Fruit fly (Drosophila melanogaster) whole organism, embryonic: ENCODE data around the gene CCHa1.

Experiments used
- BEAF-32 ChIP-seq: fragments of 200-800 bp; sonication (Bioruptor generic); optimal IDR thresholded peaks from 3 replicates; lab custom pipeline; 2017; ENCODE audit warnings: missing biosample characterization, missing genetic modification characterization, mild to moderate bottlenecking, moderate library complexity, missing genetic modification reagents
- CG10321 ChIP-seq: fragments of 200-800 bp; sonication (Bioruptor generic); IDR thresholded peaks from 2 replicates; pipeline ENCODE4 v1.3.6; 2022; ENCODE audit warnings: missing biosample characterization, missing genetic modification characterization
- CG13775 ChIP-seq: fragments of 200-800 bp; sonication (Bioruptor generic); optimal IDR thresholded peaks from 3 replicates; lab custom pipeline; 2017; ENCODE audit warnings: missing biosample characterization, mild to moderate bottlenecking, missing genetic modification characterization
- CG15514 ChIP-seq: fragments of 200-800 bp; sonication (Bioruptor generic); optimal IDR thresholded peaks from 3 replicates; lab custom pipeline; 2017; ENCODE audit warnings: missing biosample characterization, missing genetic modification characterization, mild to moderate bottlenecking, moderate library complexity, missing genetic modification reagents
- CG16863 ChIP-seq: fragments of 200-800 bp; sonication (Bioruptor generic); optimal IDR thresholded peaks from 3 replicates; lab custom pipeline; 2016; ENCODE audit warnings: missing biosample characterization, missing genetic modification characterization
- CG17612 ChIP-seq: fragments of 200-800 bp; sonication (Bioruptor generic); IDR thresholded peaks from 2 replicates; pipeline ENCODE4 v1.3.6; 2022; ENCODE audit warnings: missing biosample characterization, missing genetic modification characterization
- CG2120 ChIP-seq: fragments of 200-800 bp; sonication (Bioruptor generic); optimal IDR thresholded peaks from 3 replicates; lab custom pipeline; 2016; ENCODE audit warnings: missing biosample characterization, missing genetic modification characterization
- CG31224 ChIP-seq: fragments of 200-800 bp; sonication (Bioruptor generic); IDR thresholded peaks from 2 replicates; pipeline ENCODE4 v1.3.6; 2022; ENCODE audit warnings: missing biosample characterization, missing genetic modification characterization
- CG3726 ChIP-seq: fragments of 200-800 bp; sonication (Bioruptor generic); IDR thresholded peaks from 3 replicates; pipeline ENCODE4, ENCODE4 v1.3.6; 2022; ENCODE audit warnings: missing biosample characterization, missing genetic modification characterization
- CG3838 ChIP-seq: fragments of 200-800 bp; sonication (Bioruptor generic); optimal IDR thresholded peaks from 3 replicates; lab custom pipeline; 2016; ENCODE audit warnings: missing biosample characterization, missing genetic modification characterization
- CG42726 ChIP-seq: fragments of 200-800 bp; sonication (Bioruptor generic); IDR thresholded peaks from 2 replicates; pipeline ENCODE4 v1.3.6; 2022; ENCODE audit warnings: missing biosample characterization, missing genetic modification characterization; ENCODE audit not compliant: partially characterized antibody
- CG5953 ChIP-seq: fragments of 200-800 bp; sonication (Bioruptor generic); IDR thresholded peaks from 2 replicates; pipeline ENCODE4 v1.3.6; 2022; ENCODE audit warnings: missing biosample characterization, missing genetic modification characterization
- CG6689 ChIP-seq: fragments of 200-800 bp; sonication (Bioruptor generic); IDR thresholded peaks from 2 replicates; pipeline ENCODE4 v1.3.6; 2022; ENCODE audit warnings: missing biosample characterization, missing genetic modification characterization
- CG7372 ChIP-seq: fragments of 200-800 bp; sonication (Bioruptor generic); IDR thresholded peaks from 2 replicates; pipeline ENCODE4 v1.3.6; 2022; ENCODE audit warnings: missing biosample characterization, missing genetic modification characterization
- CG7556 ChIP-seq: fragments of 200-800 bp; sonication (Bioruptor generic); optimal IDR thresholded peaks from 2 replicates; lab custom pipeline; 2017; ENCODE audit warnings: missing biosample characterization, mild to moderate bottlenecking, missing genetic modification characterization
- CG8388 ChIP-seq: fragments of 200-800 bp; sonication (Bioruptor generic); optimal IDR thresholded peaks from 2 replicates; lab custom pipeline; 2019; ENCODE audit warnings: missing biosample characterization, mild to moderate bottlenecking, missing genetic modification characterization, moderate library complexity
- CG8478 ChIP-seq: fragments of >200 bp; optimal IDR thresholded peaks from 2 replicates; lab custom pipeline; 2018
- CG9727 ChIP-seq: fragments of 200-800 bp; sonication (Bioruptor generic); optimal IDR thresholded peaks from 3 replicates; lab custom pipeline; 2017; ENCODE audit warnings: missing biosample characterization, mild to moderate bottlenecking, missing genetic modification characterization
- CoRest ChIP-seq: fragments of 200-800 bp; sonication (Bioruptor generic); optimal IDR thresholded peaks from 3 replicates; lab custom pipeline; 2018; ENCODE audit warnings: missing biosample characterization, mild to moderate bottlenecking, missing genetic modification characterization, moderate library complexity
- D19B ChIP-seq: fragments of 200-800 bp; sonication (Bioruptor generic); optimal IDR thresholded peaks from 2 replicates; lab custom pipeline; 2017; ENCODE audit warnings: missing biosample characterization, mild to moderate bottlenecking, missing genetic modification characterization
- Dek ChIP-seq: fragments of 200-800 bp; sonication (Bioruptor generic); optimal IDR thresholded peaks from 3 replicates; lab custom pipeline; 2019; ENCODE audit warnings: missing biosample characterization, mild to moderate bottlenecking, missing genetic modification characterization, moderate library complexity
- Eip74EF ChIP-seq, 2 experiments: fragments of 200-800 bp in 1 of 2; fragments of >200 bp in 1 of 2; sonication (Bioruptor generic) in 1 of 2; optimal IDR thresholded peaks; 2 replicates each; lab custom pipeline; 2017 to 2019; ENCODE audit warnings: missing biosample characterization in 2 of 2, missing genetic modification characterization in 2 of 2, mild to moderate bottlenecking in 1 of 2, moderate library complexity in 1 of 2
- Fer1 ChIP-seq: fragments of 200-800 bp; sonication (Bioruptor generic); optimal IDR thresholded peaks from 2 replicates; lab custom pipeline; 2017; ENCODE audit warnings: missing biosample characterization, mild to moderate bottlenecking, missing genetic modification characterization
- HLH3B ChIP-seq: fragments of 200-800 bp; sonication (Bioruptor generic); IDR thresholded peaks from 2 replicates; pipeline ENCODE4 v1.3.6; 2022; ENCODE audit warnings: missing biosample characterization, missing genetic modification characterization
- Hmr ChIP-seq: fragments of 200-800 bp; sonication (Bioruptor generic); optimal IDR thresholded peaks from 3 replicates; lab custom pipeline; 2017; ENCODE audit warnings: mild to moderate bottlenecking, missing biosample characterization, missing genetic modification reagents, missing genetic modification characterization
- Hr39 ChIP-seq: fragments of >200 bp; optimal IDR thresholded peaks from 2 replicates; lab custom pipeline; 2017
- Kr ChIP-seq: fragments of 200-800 bp; sonication (Bioruptor generic); optimal IDR thresholded peaks from 2 replicates; lab custom pipeline; 2017; ENCODE audit warnings: missing biosample characterization, mild to moderate bottlenecking, missing genetic modification characterization
- MESR4 ChIP-seq: fragments of 200-800 bp; sonication (Bioruptor generic); optimal IDR thresholded peaks from 2 replicates; lab custom pipeline; 2018; ENCODE audit warnings: missing biosample characterization, mild to moderate bottlenecking, missing genetic modification characterization, moderate library complexity
- NFAT ChIP-seq: fragments of 200-800 bp; sonication (Bioruptor generic); IDR thresholded peaks from 2 replicates; pipeline ENCODE4 v1.3.6; 2022; ENCODE audit warnings: missing biosample characterization, missing genetic modification characterization
- Optix ChIP-seq: fragments of 200-800 bp; sonication (Bioruptor generic); IDR thresholded peaks from 3 replicates; pipeline ENCODE4 v1.3.6; 2022; ENCODE audit warnings: missing biosample characterization, missing genetic modification characterization
- Ravus ChIP-seq: fragments of 200-800 bp; sonication (Bioruptor generic); IDR thresholded peaks from 2 replicates; pipeline ENCODE4 v1.3.6; 2022; ENCODE audit warnings: missing biosample characterization, missing genetic modification characterization
- Rx ChIP-seq: fragments of 200-800 bp; sonication (Bioruptor generic); IDR thresholded peaks from 2 replicates; pipeline ENCODE4 v1.3.6; 2022; ENCODE audit warnings: missing biosample characterization, missing genetic modification characterization
- Sox100B ChIP-seq: fragments of 200-800 bp; sonication (Bioruptor generic); optimal IDR thresholded peaks from 3 replicates; lab custom pipeline; 2018; ENCODE audit warnings: missing biosample characterization, mild to moderate bottlenecking, missing genetic modification characterization
- Sox102F ChIP-seq: fragments of 200-800 bp; sonication (Bioruptor generic); optimal IDR thresholded peaks from 2 replicates; lab custom pipeline; 2018; ENCODE audit warnings: missing biosample characterization, mild to moderate bottlenecking, missing genetic modification characterization, moderate library complexity
- Stat92E ChIP-seq, 3 experiments: fragments of >200 bp in 2 of 3; fragments of 200-800 bp in 1 of 3; sonication (Bioruptor generic) in 1 of 3; optimal IDR thresholded peaks; 2 replicates each; lab custom pipeline; 2017 to 2019; ENCODE audit warnings: missing biosample characterization in 3 of 3, missing genetic modification characterization in 3 of 3, mild to moderate bottlenecking in 1 of 3, moderate library complexity in 1 of 3
- Vsx1 ChIP-seq: fragments of 200-800 bp; sonication (Bioruptor generic); optimal IDR thresholded peaks from 2 replicates; lab custom pipeline; 2017; ENCODE audit warnings: missing biosample characterization, mild to moderate bottlenecking, missing genetic modification characterization, missing genetic modification reagents
- amos ChIP-seq: fragments of 200-800 bp; sonication (Bioruptor generic); IDR thresholded peaks from 2 replicates; pipeline ENCODE4 v1.3.6; 2022; ENCODE audit warnings: missing biosample characterization, missing genetic modification characterization; ENCODE audit not compliant: partially characterized antibody
- bigmax ChIP-seq: fragments of 200-800 bp; sonication (Bioruptor generic); optimal IDR thresholded peaks from 2 replicates; lab custom pipeline; 2018; ENCODE audit warnings: missing biosample characterization, mild to moderate bottlenecking, missing genetic modification characterization
- chif ChIP-seq, 2 experiments: fragments of 200-800 bp; sonication (Bioruptor generic); optimal IDR thresholded peaks; 3 replicates each; lab custom pipeline; 2016; ENCODE audit warnings: missing biosample characterization in 2 of 2, missing genetic modification characterization in 2 of 2
- croc ChIP-seq: fragments of 200-800 bp; sonication (Bioruptor generic); conservative IDR thresholded peaks from 3 replicates; pipeline ENCODE4 v1.3.6; 2022; ENCODE audit warnings: missing biosample characterization, missing genetic modification characterization
- disco-r ChIP-seq: fragments of 200-800 bp; sonication (Bioruptor generic); optimal IDR thresholded peaks from 2 replicates; lab custom pipeline; 2016; ENCODE audit warnings: missing biosample characterization, missing genetic modification characterization
- ewg ChIP-seq: fragments of 200-800 bp; sonication (Bioruptor generic); optimal IDR thresholded peaks from 3 replicates; lab custom pipeline; 2017; ENCODE audit warnings: mild to moderate bottlenecking, missing biosample characterization, missing genetic modification reagents, missing genetic modification characterization
- fu2 ChIP-seq: fragments of 200-800 bp; sonication (Bioruptor generic); optimal IDR thresholded peaks from 2 replicates; lab custom pipeline; 2016; ENCODE audit warnings: missing biosample characterization, missing genetic modification characterization
- gce ChIP-seq: fragments of 200-800 bp; sonication (Bioruptor generic); IDR thresholded peaks from 3 replicates; pipeline ENCODE4 v1.3.6; 2022; ENCODE audit warnings: missing biosample characterization, missing genetic modification characterization
- insv ChIP-seq, 2 experiments: fragments of 200-800 bp; sonication (Bioruptor generic); optimal IDR thresholded peaks; 3 replicates each; lab custom pipeline; 2016 to 2018; ENCODE audit warnings: missing biosample characterization in 2 of 2, missing genetic modification characterization in 2 of 2
- jumu ChIP-seq: fragments of 200-800 bp; sonication (Bioruptor generic); optimal IDR thresholded peaks from 3 replicates; lab custom pipeline; 2016; ENCODE audit warnings: missing biosample characterization, missing genetic modification characterization
- knrl ChIP-seq: fragments of 200-800 bp; sonication (Bioruptor generic); IDR thresholded peaks from 3 replicates; pipeline ENCODE4 v1.3.6; 2022; ENCODE audit warnings: missing biosample characterization, missing genetic modification characterization; ENCODE audit not compliant: partially characterized antibody
- nmo ChIP-seq: fragments of 200-800 bp; sonication (Bioruptor generic); optimal IDR thresholded peaks from 2 replicates; lab custom pipeline; 2018; ENCODE audit warnings: missing biosample characterization, mild to moderate bottlenecking, missing genetic modification characterization, moderate library complexity
- onecut ChIP-seq: fragments of 200-800 bp; sonication (Bioruptor generic); IDR thresholded peaks from 2 replicates; pipeline ENCODE4 v1.3.6; 2022; ENCODE audit warnings: missing biosample characterization, missing genetic modification characterization

Gene CCHa1

DNA sequence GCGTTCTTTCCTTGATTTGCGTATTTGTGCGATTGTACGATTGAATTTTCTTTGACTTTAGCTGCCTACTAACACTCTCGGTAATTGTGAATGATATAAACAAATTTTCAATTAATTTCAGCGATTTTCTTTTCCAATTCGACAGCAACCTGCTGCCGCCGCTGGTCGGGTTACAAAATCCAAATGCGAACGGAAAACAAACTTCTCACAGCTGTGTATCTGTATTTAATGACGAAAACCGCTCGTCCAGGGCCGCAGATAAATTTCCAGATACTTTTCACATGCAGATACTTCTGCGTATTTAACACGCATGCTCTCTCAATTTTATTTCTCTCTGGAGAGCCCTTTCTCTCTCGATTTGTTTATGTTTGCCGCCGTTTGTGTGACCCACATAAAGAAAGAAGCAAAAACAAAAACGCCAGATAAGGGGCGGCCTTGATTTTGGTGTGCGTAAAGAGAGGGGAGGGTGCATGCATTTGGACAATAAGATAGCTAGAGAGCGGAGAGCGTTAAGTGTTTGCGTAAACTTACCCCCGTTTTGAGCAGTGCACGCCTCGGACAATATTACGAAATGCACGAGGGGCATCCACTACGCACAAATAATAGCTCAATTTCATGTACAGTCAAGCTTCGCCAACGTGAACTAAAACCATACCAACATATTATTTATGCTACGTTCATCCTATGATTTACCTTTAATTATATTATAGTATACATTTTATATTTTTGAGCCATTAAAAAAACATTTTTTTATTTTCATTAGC, 11.7 kb upstream of the CCHa1 start, which contains the start of gene CG12402 (continued):
- TF ChIP-seq CG42726 (GFP tag; lab: Robert Waterston, UW) = no peak
- peak; percentile 87 for TF ChIP-seq CG5953
- TF ChIP-seq CG8388 (GFP tag; lab: Kevin White, UChicago) = peak; percentile 83
- TF ChIP-seq fu2 = no peak
- TF ChIP-seq Eip74EF (GFP tag; optimal IDR thresholded peaks at IDR 0.05; lab: Kevin White, UChicago) = peak in 1 of 2 experiments; percentile 70
- TF ChIP-seq nmo (GFP tag; lab: Kevin White, UChicago) = peak; percentile 78
- TF ChIP-seq Hr39 = no peak
- TF ChIP-seq Sox102F = peak; percentile 90
- TF ChIP-seq CG3838 (GFP tag; lab: Kevin White, UChicago) = no peak
- TF ChIP-seq MESR4 (GFP tag; lab: Kevin White, UChicago) = no peak
- TF ChIP-seq bigmax (GFP tag; lab: Kevin White, UChicago) = no peak
- peak; percentile 72 for TF ChIP-seq CG13775 (GFP tag; lab: Kevin White, UChicago)
- no peak for TF ChIP-seq BEAF-32 (GFP tag; lab: Kevin White, UChicago)
- TF ChIP-seq Stat92E (GFP tag; optimal IDR thresholded peaks at IDR 0.05; lab: Kevin White, UChicago) = peak in 1 of 3 experiments; percentile 89
- peak; percentile 70 for TF ChIP-seq Optix (GFP tag; lab: Robert Waterston, UW)
- peak; percentile 20 for TF ChIP-seq disco-r (GFP tag; lab: Kevin White, UChicago)
- TF ChIP-seq CG2120 (GFP tag; lab: Kevin White, UChicago) = peak; percentile 67
- TF ChIP-seq CG15514 = peak; percentile 74
- TF ChIP-seq croc = peak; percentile 61
- TF ChIP-seq chif (GFP tag; optimal IDR thresholded peaks at IDR 0.05; lab: Kevin White, UChicago) = peak; percentile 59 to 60
- peak; percentile 75 for TF ChIP-seq CG9727
- peak; percentile 65 for TF ChIP-seq CG7372 (GFP tag; lab: Robert Waterston, UW)
- peak in 1 of 2 experiments; percentile 40 for TF ChIP-seq insv (GFP tag; optimal IDR thresholded peaks at IDR 0.05; lab: Kevin White, UChicago)
- TF ChIP-seq CG17612 (GFP tag; lab: Robert Waterston, UW) = peak; percentile 63
- peak; percentile 83 for TF ChIP-seq onecut (GFP tag; lab: Robert Waterston, UW)
- peak; percentile 64 for TF ChIP-seq NFAT
- peak; percentile 87 for TF ChIP-seq Fer1 (GFP tag; lab: Kevin White, UChicago)
- TF ChIP-seq CG6689 = peak; percentile 89
- TF ChIP-seq CG3726 (GFP tag; lab: Robert Waterston, UW) = peak; percentile 81; the same call in 2 of the 3 replicates
- peak; percentile 75 for TF ChIP-seq Vsx1 (GFP tag; lab: Kevin White, UChicago)
- no peak; the same call in 1 of the 2 replicates for TF ChIP-seq amos (GFP tag; lab: Robert Waterston, UW)
- TF ChIP-seq D19B (GFP tag; lab: Kevin White, UChicago) = peak; percentile 6
- peak; percentile 48 for TF ChIP-seq Ravus (GFP tag; lab: Robert Waterston, UW)
- peak; percentile 85 for TF ChIP-seq CoRest (tag; lab: Kevin White, UChicago)
- peak; percentile 74 for TF ChIP-seq Rx
- peak; percentile 67 for TF ChIP-seq CG10321 (GFP tag; lab: Robert Waterston, UW)
- TF ChIP-seq CG31224 (GFP tag; lab: Robert Waterston, UW) = peak; percentile 56
- TF ChIP-seq Hmr (GFP tag; lab: Kevin White, UChicago) = peak; percentile 82
- TF ChIP-seq CG16863 (GFP tag; lab: Kevin White, UChicago) = peak; percentile 71
- peak; percentile 52 for TF ChIP-seq jumu (GFP tag; lab: Kevin White, UChicago)
- no peak for TF ChIP-seq knrl (GFP tag; lab: Robert Waterston, UW)
- peak; percentile 69 for TF ChIP-seq Dek (tag; lab: Kevin White, UChicago)
- peak; percentile 84 for TF ChIP-seq Sox100B (GFP tag; lab: Kevin White, UChicago)
- peak; percentile 74 for TF ChIP-seq ewg
- peak; percentile 77 for TF ChIP-seq HLH3B
- TF ChIP-seq CG8478 = no peak
- peak; percentile 84 for TF ChIP-seq gce
- TF ChIP-seq CG7556 (GFP tag; lab: Kevin White, UChicago) = peak; percentile 83
- peak; percentile 60 for TF ChIP-seq Kr (GFP tag; lab: Kevin White, UChicago)
